Worm (Caenorhabditis elegans) whole organism, late embryonic: ENCODE results near the gene B0228.6.

Experiments
- C08G9.2 ChIP-seq: sonication (generic microtip); optimal IDR thresholded peaks from 2 replicates; lab custom pipeline; 2016; ENCODE audit warnings: mild to moderate bottlenecking, missing genetic modification characterization, moderate library complexity, missing compliant biosample characterization
- K02D7.2 ChIP-seq: sonication (generic microtip); optimal IDR thresholded peaks from 2 replicates; lab custom pipeline; 2017; ENCODE audit warnings: mild to moderate bottlenecking, missing genetic modification characterization, missing compliant biosample characterization
- K09A11.1 ChIP-seq: sonication (generic microtip); optimal IDR thresholded peaks from 2 replicates; lab custom pipeline; 2017; ENCODE audit warnings: antibody characterized with exemption, mild to moderate bottlenecking, missing genetic modification characterization, missing compliant biosample characterization; ENCODE audit not compliant: insufficient read depth
- T23F11.4 ChIP-seq: fragments of 200-800 bp; sonication (Bioruptor generic); optimal IDR thresholded peaks from 2 replicates; lab custom pipeline; 2018; ENCODE audit warnings: mild to moderate bottlenecking, missing genetic modification characterization, missing compliant biosample characterization
- ahr-1 ChIP-seq: sonication (generic microtip); optimal IDR thresholded peaks from 2 replicates; lab custom pipeline; 2016; ENCODE audit warnings: missing genetic modification characterization, missing compliant biosample characterization
- ceh-14 ChIP-seq: sonication (generic microtip); optimal IDR thresholded peaks from 2 replicates; lab custom pipeline; 2016; ENCODE audit warnings: missing genotype, missing genetic modification characterization, missing compliant biosample characterization
- ceh-18 ChIP-seq: sonication (generic microtip); optimal IDR thresholded peaks from 2 replicates; lab custom pipeline; 2016; ENCODE audit warnings: missing genetic modification characterization, missing compliant biosample characterization
- ceh-19 ChIP-seq: fragments of 200-800 bp; sonication (Bioruptor generic); optimal IDR thresholded peaks from 2 replicates; lab custom pipeline; 2018; ENCODE audit warnings: mild to moderate bottlenecking, missing genetic modification characterization, missing compliant biosample characterization
- ceh-22 ChIP-seq: sonication (generic microtip); optimal IDR thresholded peaks from 2 replicates; lab custom pipeline; 2017; ENCODE audit warnings: missing biosample characterization, missing genetic modification characterization
- ceh-31 ChIP-seq: sonication (generic microtip); optimal IDR thresholded peaks from 2 replicates; lab custom pipeline; 2016; ENCODE audit warnings: missing genetic modification characterization, missing compliant biosample characterization
- ceh-34 ChIP-seq: sonication (generic microtip); optimal IDR thresholded peaks from 2 replicates; lab custom pipeline; 2016; ENCODE audit warnings: mild to moderate bottlenecking, missing genetic modification characterization, missing compliant biosample characterization
- ceh-48 ChIP-seq: sonication (generic microtip); optimal IDR thresholded peaks from 2 replicates; lab custom pipeline; 2016; ENCODE audit warnings: missing genetic modification characterization, inconsistent platforms, missing compliant biosample characterization
- ceh-6 ChIP-seq: fragments of 200-800 bp; sonication (Bioruptor generic); optimal IDR thresholded peaks from 2 replicates; lab custom pipeline; 2018; ENCODE audit warnings: mild to moderate bottlenecking, missing genetic modification characterization, missing compliant biosample characterization
- dmd-4 ChIP-seq: sonication (generic microtip); optimal IDR thresholded peaks from 2 replicates; lab custom pipeline; 2016; ENCODE audit warnings: borderline replicate concordance, missing genetic modification characterization, missing compliant biosample characterization
- dve-1 ChIP-seq: sonication (generic microtip); optimal IDR thresholded peaks from 2 replicates; lab custom pipeline; 2017; ENCODE audit warnings: antibody characterized with exemption, mild to moderate bottlenecking, missing genetic modification characterization, missing compliant biosample characterization
- elt-2 ChIP-seq: sonication (generic microtip); optimal IDR thresholded peaks from 2 replicates; lab custom pipeline; 2016; ENCODE audit warnings: missing genetic modification reagents, missing genetic modification characterization, missing compliant biosample characterization
- elt-4 ChIP-seq: sonication (generic microtip); optimal IDR thresholded peaks from 2 replicates; lab custom pipeline; 2016; ENCODE audit warnings: missing genetic modification characterization, missing compliant biosample characterization
- eyg-1 ChIP-seq: sonication (generic microtip); optimal IDR thresholded peaks from 2 replicates; lab custom pipeline; 2016; ENCODE audit warnings: missing genotype, missing genetic modification characterization, missing compliant biosample characterization
- fax-1 ChIP-seq: sonication (generic microtip); optimal IDR thresholded peaks from 2 replicates; lab custom pipeline; 2016; ENCODE audit warnings: missing genotype, missing genetic modification characterization, missing compliant biosample characterization
- fkh-10 ChIP-seq: fragments of 150-350 bp; optimal IDR thresholded peaks from 2 replicates; lab custom pipeline; 2014; ENCODE audit warnings: missing biosample characterization, missing genetic modification reagents, missing genetic modification characterization
- fkh-6 ChIP-seq: sonication (generic microtip); optimal IDR thresholded peaks from 2 replicates; lab custom pipeline; 2016; ENCODE audit warnings: missing genetic modification characterization, missing compliant biosample characterization
- gmeb-2 ChIP-seq: sonication (generic microtip); optimal IDR thresholded peaks from 2 replicates; lab custom pipeline; 2016; ENCODE audit warnings: missing genetic modification characterization, inconsistent platforms, missing compliant biosample characterization
- hlh-15 ChIP-seq: sonication (generic microtip); optimal IDR thresholded peaks from 2 replicates; lab custom pipeline; 2016; ENCODE audit warnings: missing genetic modification characterization, missing compliant biosample characterization
- hlh-30 ChIP-seq: sonication (generic microtip); optimal IDR thresholded peaks from 2 replicates; lab custom pipeline; 2017; ENCODE audit warnings: antibody characterized with exemption, missing genetic modification characterization, missing compliant biosample characterization; ENCODE audit not compliant: insufficient read depth
- madf-2 ChIP-seq: sonication (generic microtip); optimal IDR thresholded peaks from 2 replicates; lab custom pipeline; 2017; ENCODE audit warnings: missing genetic modification characterization, missing compliant biosample characterization
- mec-3 ChIP-seq: sonication (generic microtip); optimal IDR thresholded peaks from 2 replicates; lab custom pipeline; 2016; ENCODE audit warnings: borderline replicate concordance, missing genetic modification characterization, missing compliant biosample characterization
- nfya-1 ChIP-seq: sonication (generic microtip); optimal IDR thresholded peaks from 2 replicates; lab custom pipeline; 2017; ENCODE audit warnings: missing genetic modification characterization, mild to moderate bottlenecking, missing compliant biosample characterization, antibody characterized with exemption, moderate library complexity
- nhr-11 ChIP-seq: fragments of 150-350 bp; optimal IDR thresholded peaks from 2 replicates; lab custom pipeline; 2014; ENCODE audit warnings: missing biosample characterization, missing genetic modification characterization
- npax-4 ChIP-seq: sonication (generic microtip); optimal IDR thresholded peaks from 2 replicates; lab custom pipeline; 2016; ENCODE audit warnings: missing genetic modification characterization, missing compliant biosample characterization
- pag-3 ChIP-seq: sonication (generic microtip); optimal IDR thresholded peaks from 2 replicates; lab custom pipeline; 2016; ENCODE audit warnings: missing compliant biosample characterization, missing genetic modification characterization, borderline replicate concordance
- pat-9 ChIP-seq: fragments of 200-800 bp; sonication (Bioruptor generic); optimal IDR thresholded peaks from 2 replicates; lab custom pipeline; 2018; ENCODE audit warnings: mild to moderate bottlenecking, missing genetic modification characterization, moderate library complexity, missing compliant biosample characterization
- rnt-1 ChIP-seq: sonication (generic microtip); optimal IDR thresholded peaks from 2 replicates; lab custom pipeline; 2016; ENCODE audit warnings: missing genetic modification characterization, missing compliant biosample characterization
- sdc-2 ChIP-seq: sonication (generic microtip); optimal IDR thresholded peaks from 2 replicates; lab custom pipeline; 2016; ENCODE audit warnings: missing genotype, missing genetic modification characterization, missing compliant biosample characterization
- sox-4 ChIP-seq: sonication (generic microtip); optimal IDR thresholded peaks from 2 replicates; lab custom pipeline; 2017; ENCODE audit warnings: mild to moderate bottlenecking, missing genetic modification characterization, inconsistent platforms, missing compliant biosample characterization
- tbx-2 ChIP-seq: sonication (generic microtip); optimal IDR thresholded peaks from 2 replicates; lab custom pipeline; 2016; ENCODE audit warnings: missing genetic modification characterization, missing compliant biosample characterization
- ttx-3 ChIP-seq: sonication (generic microtip); optimal IDR thresholded peaks from 2 replicates; lab custom pipeline; 2016; ENCODE audit warnings: missing genetic modification reagents, missing genetic modification characterization, missing compliant biosample characterization
- unc-42 ChIP-seq: sonication (generic microtip); optimal IDR thresholded peaks from 2 replicates; lab custom pipeline; 2016; ENCODE audit warnings: missing genotype, missing genetic modification characterization, missing compliant biosample characterization
- unc-55 ChIP-seq: sonication (generic microtip); optimal IDR thresholded peaks from 2 replicates; lab custom pipeline; 2017; ENCODE audit warnings: missing biosample characterization, missing genetic modification reagents, missing genetic modification characterization
- ztf-16 ChIP-seq: sonication (generic microtip); optimal IDR thresholded peaks from 2 replicates; lab custom pipeline; 2017; ENCODE audit warnings: missing genetic modification characterization, missing compliant biosample characterization

B0228.6 gene

ce11 chrII:7777320-7777978 lies 22.5 kb upstream of the B0228.6 start, which contains the start of gene mthf-1:
TSS of gene mthf-1 (minus strand) at chrII:7777823.
- TF ChIP-seq ceh-22 (tag; lab: Kevin White, UChicago), result no peak
- peak; percentile 6 for TF ChIP-seq hlh-30 (tag; lab: Kevin White, UChicago)
- TF ChIP-seq ceh-34, result no peak
- TF ChIP-seq madf-2 (tag; lab: Kevin White, UChicago), result no peak
- no peak for TF ChIP-seq nhr-11 (tag; lab: Kevin White, UChicago)
- TF ChIP-seq K02D7.2, result no peak
- TF ChIP-seq elt-2 (tag; lab: Kevin White, UChicago), result peak; percentile 81
- TF ChIP-seq eyg-1 (tag; lab: Kevin White, UChicago), result no peak
- no peak for TF ChIP-seq unc-42 (tag; lab: Kevin White, UChicago)
- TF ChIP-seq dve-1 (tag; lab: Kevin White, UChicago), result no peak
- no peak for TF ChIP-seq ceh-31 (tag; lab: Kevin White, UChicago)
- TF ChIP-seq tbx-2 (tag; lab: Kevin White, UChicago), result no peak
- TF ChIP-seq fkh-6 (tag; lab: Kevin White, UChicago), result no peak
- TF ChIP-seq sdc-2 (tag; lab: Kevin White, UChicago), result no peak
- no peak for TF ChIP-seq npax-4 (tag; lab: Kevin White, UChicago)

- TF ChIP-seq ahr-1 (tag; lab: Kevin White, UChicago) (no peak), dmd-4 (tag; lab: Kevin White, UChicago) (no peak), elt-2 (tag; lab: Kevin White, UChicago) (peak; percentile 85)
Measured at ce11 chrII:7776715-7777114, 21.7 kb upstream of the B0228.6 start.

- TF ChIP-seq ttx-3 (tag; lab: Kevin White, UChicago) (no peak), unc-42 (tag; lab: Kevin White, UChicago) (no peak), ceh-31 (tag; lab: Kevin White, UChicago) (no peak), gmeb-2 (tag; lab: Kevin White, UChicago) (no peak), ceh-18 (tag; lab: Kevin White, UChicago) (no peak), hlh-15 (no peak), ceh-19 (GFP tag; lab: Kevin White, UChicago) (no peak)
Measured at ce11 chrII:7776232-7776631, 21.3 kb upstream of the B0228.6 start.

ce11 chrII:7773427-7773993 lies 18.5 kb upstream of the B0228.6 start:
- TF ChIP-seq ceh-14 (tag; lab: Kevin White, UChicago) (no peak), K09A11.1 (no peak), unc-55 (GFP tag; lab: Kevin White, UChicago) (no peak), sox-4 (no peak), npax-4 (tag; lab: Kevin White, UChicago) (no peak)
- TF ChIP-seq, all 69 proteins: peak for 0

- TF ChIP-seq mec-3 (tag; lab: Kevin White, UChicago), result no peak
- TF ChIP-seq pag-3 (tag; lab: Kevin White, UChicago), result no peak
- TF ChIP-seq fkh-6 (tag; lab: Kevin White, UChicago), result no peak
- TF ChIP-seq eyg-1 (tag; lab: Kevin White, UChicago), result no peak
- no peak for TF ChIP-seq T23F11.4
- TF ChIP-seq ceh-6 (GFP tag; lab: Kevin White, UChicago), result no peak
- no peak for TF ChIP-seq C08G9.2 (tag; lab: Kevin White, UChicago)
- no peak for TF ChIP-seq elt-4 (tag; lab: Kevin White, UChicago)
- no peak for TF ChIP-seq fkh-10
- TF ChIP-seq unc-55 (GFP tag; lab: Kevin White, UChicago), result no peak
- no peak for TF ChIP-seq fax-1 (tag; lab: Kevin White, UChicago)
- no peak for TF ChIP-seq rnt-1
- TF ChIP-seq ztf-16 (tag; lab: Kevin White, UChicago), result no peak
- TF ChIP-seq nfya-1 (tag; lab: Kevin White, UChicago), result no peak
- TF ChIP-seq ceh-48 (tag; lab: Kevin White, UChicago), result no peak
- TF ChIP-seq pat-9, result no peak
Measured at ce11 chrII:7772411-7772810, 17.4 kb upstream of the B0228.6 start, which contains the start of gene C06A8.6. TSS of gene C06A8.6 (plus strand) at chrII:7772499.
